Worm (Caenorhabditis elegans) whole organism, L1 larva: ENCODE results near the gene arrd-7.
A peak's percentile ranks its signal among the peaks of the same experiment; 100 is the strongest.

Experiments
- C04F5.9 ChIP-seq: sonication (generic microtip); optimal IDR thresholded peaks from 2 replicates; lab custom pipeline; 2016; ENCODE audit warnings: missing genetic modification characterization, missing compliant biosample characterization
- C16A3.4 ChIP-seq: fragments of 150-350 bp; optimal IDR thresholded peaks from 2 replicates; lab custom pipeline; 2014; ENCODE audit warnings: missing biosample characterization, missing genetic modification characterization
- C34B4.2 ChIP-seq: sonication (generic microtip); optimal IDR thresholded peaks from 2 replicates; lab custom pipeline; 2017; ENCODE audit warnings: mild to moderate bottlenecking, missing genetic modification characterization, missing compliant biosample characterization
- F16B12.6 ChIP-seq: fragments of 150-350 bp; optimal IDR thresholded peaks from 2 replicates; lab custom pipeline; 2014; ENCODE audit warnings: missing biosample characterization, missing genetic modification characterization
- aha-1 ChIP-seq: fragments of 150-350 bp; optimal IDR thresholded peaks from 2 replicates; lab custom pipeline; 2014; ENCODE audit warnings: missing biosample characterization, missing genetic modification characterization
- aly-2 ChIP-seq: fragments of 150-350 bp; optimal IDR thresholded peaks from 2 replicates; lab custom pipeline; 2014; ENCODE audit warnings: missing biosample characterization, missing genetic modification characterization
- ama-1 ChIP-seq: fragments of 150-350 bp; optimal IDR thresholded peaks from 2 replicates; lab custom pipeline; 2014
- blmp-1 ChIP-seq: fragments of 150-350 bp; optimal IDR thresholded peaks from 2 replicates; lab custom pipeline; 2014; ENCODE audit warnings: missing biosample characterization, missing genetic modification characterization
- ceh-63 ChIP-seq: fragments of 200-800 bp; sonication (Bioruptor generic); optimal IDR thresholded peaks from 2 replicates; lab custom pipeline; 2018; ENCODE audit warnings: mild to moderate bottlenecking, missing genetic modification characterization, missing compliant biosample characterization
- ceh-88 ChIP-seq: fragments of 200-800 bp; sonication (Bioruptor generic); IDR thresholded peaks from 2 replicates; pipeline ENCODE4 v1.3.6; 2022; ENCODE audit warnings: missing genetic modification characterization, missing compliant biosample characterization
- ceh-90 ChIP-seq: sonication (generic microtip); optimal IDR thresholded peaks from 2 replicates; lab custom pipeline; 2016; ENCODE audit warnings: missing genetic modification characterization, missing compliant biosample characterization
- dpl-1 ChIP-seq, 3 experiments: fragments of 150-350 bp in 2 of 3; sonication (generic microtip) in 1 of 3; optimal IDR thresholded peaks; 2 replicates each; lab custom pipeline; 2014 to 2017; ENCODE audit warnings: missing biosample characterization in 3 of 3, missing genetic modification characterization in 3 of 3, missing genetic modification reagents in 3 of 3
- dsc-1 ChIP-seq: sonication (generic microtip); optimal IDR thresholded peaks from 2 replicates; lab custom pipeline; 2016; ENCODE audit warnings: mild to moderate bottlenecking, missing genetic modification characterization, missing compliant biosample characterization
- efl-3 ChIP-seq: fragments of 200-800 bp; sonication (Bioruptor generic); optimal IDR thresholded peaks from 2 replicates; lab custom pipeline; 2018; ENCODE audit warnings: mild to moderate bottlenecking, missing genetic modification characterization, missing compliant biosample characterization
- egl-13 ChIP-seq: sonication (generic microtip); optimal IDR thresholded peaks from 2 replicates; lab custom pipeline; 2016; ENCODE audit warnings: missing genotype, missing genetic modification reagents, missing genetic modification characterization, missing compliant biosample characterization
- elt-2 ChIP-seq: sonication (generic microtip); optimal IDR thresholded peaks from 2 replicates; lab custom pipeline; 2016; ENCODE audit warnings: missing genetic modification characterization, mild to moderate bottlenecking, inconsistent platforms, missing compliant biosample characterization, missing genetic modification reagents
- fkh-4 ChIP-seq: sonication (generic microtip); optimal IDR thresholded peaks from 2 replicates; lab custom pipeline; 2016; ENCODE audit warnings: missing compliant biosample characterization, missing genetic modification characterization, borderline replicate concordance
- fkh-8 ChIP-seq: sonication (generic microtip); optimal IDR thresholded peaks from 2 replicates; lab custom pipeline; 2016; ENCODE audit warnings: mild to moderate bottlenecking, missing genetic modification characterization, missing compliant biosample characterization
- fos-1 ChIP-seq: fragments of 150-350 bp; optimal IDR thresholded peaks from 2 replicates; lab custom pipeline; 2014; ENCODE audit warnings: missing biosample characterization, missing genetic modification characterization
- grh-1 ChIP-seq: fragments of 200-800 bp; sonication (Bioruptor generic); IDR thresholded peaks from 2 replicates; pipeline ENCODE4 v1.3.6; 2022; ENCODE audit warnings: missing genetic modification reagents, missing genetic modification characterization, missing compliant biosample characterization
- hlh-17 ChIP-seq: fragments of 200-800 bp; sonication (Bioruptor generic); optimal IDR thresholded peaks from 2 replicates; lab custom pipeline; 2018; ENCODE audit warnings: missing genetic modification characterization, mild to moderate bottlenecking, missing compliant biosample characterization, moderate library complexity, borderline replicate concordance
- hlh-4 ChIP-seq: sonication (generic microtip); optimal IDR thresholded peaks from 2 replicates; lab custom pipeline; 2016; ENCODE audit warnings: mild to moderate bottlenecking, missing genetic modification characterization, missing compliant biosample characterization
- hpl-2 ChIP-seq: fragments of 150-350 bp; optimal IDR thresholded peaks from 2 replicates; lab custom pipeline; 2014; ENCODE audit warnings: missing biosample characterization, missing genetic modification reagents, missing genetic modification characterization
- isw-1 ChIP-seq: fragments of 200-800 bp; sonication (Bioruptor generic); IDR thresholded peaks from 2 replicates; pipeline ENCODE4 v1.3.6; 2022; ENCODE audit warnings: missing genetic modification characterization, missing compliant biosample characterization
- lin-13 ChIP-seq: fragments of 150-350 bp; optimal IDR thresholded peaks from 2 replicates; lab custom pipeline; 2014; ENCODE audit warnings: missing biosample characterization, missing genetic modification reagents, missing genetic modification characterization
- lin-35 ChIP-seq, 2 experiments: fragments of 150-350 bp; optimal IDR thresholded peaks; 2 replicates each; lab custom pipeline; 2014; ENCODE audit warnings: missing biosample characterization in 2 of 2, missing genetic modification characterization in 2 of 2, missing genetic modification reagents in 2 of 2
- lin-39 ChIP-seq: fragments of 150-350 bp; optimal IDR thresholded peaks from 2 replicates; lab custom pipeline; 2014; ENCODE audit warnings: missing biosample characterization, missing genetic modification reagents, missing genetic modification characterization
- lsy-2 ChIP-seq, 2 experiments: fragments of 150-350 bp; optimal IDR thresholded peaks; 2 replicates each; lab custom pipeline; 2014; ENCODE audit warnings: missing biosample characterization in 2 of 2, missing genetic modification characterization in 2 of 2
- mdl-1 ChIP-seq, 2 experiments: fragments of 150-350 bp; optimal IDR thresholded peaks; 2 replicates each; lab custom pipeline; 2014 to 2017; ENCODE audit warnings: missing biosample characterization in 2 of 2, missing genetic modification characterization in 2 of 2, inconsistent platforms in 1 of 2
- nhr-19 ChIP-seq: fragments of 200-800 bp; sonication (Bioruptor generic); conservative IDR thresholded peaks from 2 replicates; pipeline ENCODE4 v1.3.6; 2022; ENCODE audit warnings: missing genetic modification characterization, missing compliant biosample characterization
- nhr-20 ChIP-seq: sonication (generic microtip); optimal IDR thresholded peaks from 2 replicates; lab custom pipeline; 2016; ENCODE audit warnings: mild to moderate bottlenecking, missing genetic modification characterization, missing compliant biosample characterization
- nhr-47 ChIP-seq: sonication (generic microtip); optimal IDR thresholded peaks from 2 replicates; lab custom pipeline; 2016; ENCODE audit warnings: mild to moderate bottlenecking, missing genetic modification characterization, moderate library complexity, missing compliant biosample characterization
- nhr-71 ChIP-seq: sonication (generic microtip); optimal IDR thresholded peaks from 2 replicates; lab custom pipeline; 2016; ENCODE audit warnings: mild to moderate bottlenecking, missing genetic modification characterization, moderate library complexity, missing compliant biosample characterization
- nhr-76 ChIP-seq: sonication (generic microtip); optimal IDR thresholded peaks from 2 replicates; lab custom pipeline; 2017; ENCODE audit warnings: missing biosample characterization, missing genetic modification characterization
- nhr-84 ChIP-seq: sonication (generic microtip); optimal IDR thresholded peaks from 2 replicates; lab custom pipeline; 2017; ENCODE audit warnings: missing biosample characterization, missing genetic modification characterization
- nhr-85 ChIP-seq: sonication (generic microtip); peaks from one replicate; lab custom pipeline; 2016; ENCODE audit warnings: missing genetic modification characterization, inconsistent platforms, missing compliant biosample characterization
- pag-3 ChIP-seq: sonication (generic microtip); optimal IDR thresholded peaks from 2 replicates; lab custom pipeline; 2017; ENCODE audit warnings: missing genetic modification characterization, mild to moderate bottlenecking, missing compliant biosample characterization, antibody characterized with exemption, borderline replicate concordance; ENCODE audit not compliant: insufficient read depth
- pqm-1 ChIP-seq: sonication (generic microtip); optimal IDR thresholded peaks from 3 replicates; lab custom pipeline; 2017; ENCODE audit warnings: missing biosample characterization, missing genetic modification characterization
- rnt-1 ChIP-seq: sonication (generic microtip); optimal IDR thresholded peaks from 2 replicates; lab custom pipeline; 2016; ENCODE audit warnings: mild to moderate bottlenecking, missing genetic modification characterization, moderate library complexity, missing compliant biosample characterization
- skn-1 ChIP-seq: fragments of 150-350 bp; optimal IDR thresholded peaks from 2 replicates; lab custom pipeline; 2014; ENCODE audit warnings: missing biosample characterization, missing genetic modification characterization
- snpc-4 ChIP-seq: fragments of 150-350 bp; optimal IDR thresholded peaks from 2 replicates; lab custom pipeline; 2014; ENCODE audit warnings: missing biosample characterization, missing genetic modification characterization
- snu-23 ChIP-seq: sonication (generic microtip); optimal IDR thresholded peaks from 2 replicates; lab custom pipeline; 2016; ENCODE audit warnings: missing genetic modification characterization, missing compliant biosample characterization
- sptf-1 ChIP-seq: fragments of 150-350 bp; optimal IDR thresholded peaks from 2 replicates; lab custom pipeline; 2014; ENCODE audit warnings: missing biosample characterization, missing genetic modification characterization
- sup-37 ChIP-seq: fragments of 200-800 bp; sonication (Bioruptor generic); optimal IDR thresholded peaks from 2 replicates; lab custom pipeline; 2018; ENCODE audit warnings: mild to moderate bottlenecking, missing genetic modification characterization, missing compliant biosample characterization
- unc-30 ChIP-seq: sonication (generic microtip); optimal IDR thresholded peaks from 2 replicates; lab custom pipeline; 2017; ENCODE audit warnings: missing biosample characterization, missing genetic modification characterization
- unc-62 ChIP-seq: fragments of 150-350 bp; optimal IDR thresholded peaks from 2 replicates; lab custom pipeline; 2014; ENCODE audit warnings: missing biosample characterization, missing genetic modification reagents, missing genetic modification characterization
- xbp-1 ChIP-seq: sonication (generic microtip); optimal IDR thresholded peaks from 2 replicates; lab custom pipeline; 2016; ENCODE audit warnings: missing genetic modification characterization, missing compliant biosample characterization
- zip-4 ChIP-seq: fragments of 200-800 bp; sonication (Bioruptor generic); optimal IDR thresholded peaks from 2 replicates; lab custom pipeline; 2018; ENCODE audit warnings: mild to moderate bottlenecking, missing genetic modification characterization, moderate library complexity, missing compliant biosample characterization
- ztf-11 ChIP-seq, 2 experiments: sonication (generic microtip); optimal IDR thresholded peaks; 2 replicates each; lab custom pipeline; 2016 to 2017; ENCODE audit warnings: missing genetic modification characterization in 2 of 2, missing biosample characterization in 1 of 2, missing compliant biosample characterization in 1 of 2
- ztf-4 ChIP-seq: fragments of 150-350 bp; optimal IDR thresholded peaks from 2 replicates; lab custom pipeline; 2014; ENCODE audit warnings: missing biosample characterization, missing genetic modification characterization

arrd-7 gene

ce11 chrII:12095022-12095421 lies 32.6 kb upstream of the arrd-7 start (continued):
- TF ChIP-seq sptf-1 (tag; lab: Kevin White, UChicago): no peak
- TF ChIP-seq aha-1 (tag; lab: Kevin White, UChicago): no peak
- no peak for TF ChIP-seq lin-39 (tag; lab: Kevin White, UChicago)
- TF ChIP-seq egl-13: no peak
- TF ChIP-seq unc-30 (tag; lab: Kevin White, UChicago): no peak
- TF ChIP-seq nhr-20 (tag; lab: Kevin White, UChicago): peak; percentile 5
- no peak for TF ChIP-seq ceh-90 (tag; lab: Kevin White, UChicago)
- TF ChIP-seq snpc-4: no peak
- TF ChIP-seq ama-1 (lab: Kevin White, UChicago): peak; percentile 27
- TF ChIP-seq lin-35 (GFP tag; optimal IDR thresholded peaks at IDR 0.05; lab: Kevin White, UChicago): no peak
- TF ChIP-seq fkh-8 (tag; lab: Kevin White, UChicago): no peak
- TF ChIP-seq nhr-84 (tag; lab: Kevin White, UChicago): no peak
- no peak for TF ChIP-seq unc-62 (GFP tag; lab: Kevin White, UChicago)
- TF ChIP-seq lin-13: no peak
- no peak for TF ChIP-seq hpl-2
- TF ChIP-seq dpl-1 (GFP tag; optimal IDR thresholded peaks at IDR 0.05; lab: Kevin White, UChicago): peak in 1 of 3 experiments; percentile 10
- peak; percentile 78 for TF ChIP-seq skn-1 (tag; lab: Kevin White, UChicago)
- TF ChIP-seq C04F5.9 (tag; lab: Kevin White, UChicago): no peak
- TF ChIP-seq xbp-1 (tag; lab: Kevin White, UChicago): no peak
- peak; percentile 92 for TF ChIP-seq blmp-1 (tag; lab: Kevin White, UChicago)
- TF ChIP-seq ceh-88 (GFP tag; lab: Robert Waterston, UW): no peak
- TF ChIP-seq nhr-47 (tag; lab: Kevin White, UChicago): peak; percentile 13
- no peak for TF ChIP-seq ztf-11 (tag; optimal IDR thresholded peaks at IDR 0.05; lab: Kevin White, UChicago)
- no peak for TF ChIP-seq elt-2
- TF ChIP-seq nhr-19 (GFP tag; lab: Robert Waterston, UW): no peak
- TF ChIP-seq pag-3 (tag; lab: Kevin White, UChicago): no peak
- no peak for TF ChIP-seq C16A3.4 (tag; lab: Kevin White, UChicago)
- no peak for TF ChIP-seq C34B4.2
- no peak for TF ChIP-seq ceh-63 (GFP tag; lab: Kevin White, UChicago)
- TF ChIP-seq mdl-1 (tag; optimal IDR thresholded peaks at IDR 0.05; lab: Kevin White, UChicago): no peak
- TF ChIP-seq zip-4: no peak
- no peak for TF ChIP-seq F16B12.6 (tag; lab: Kevin White, UChicago)
- TF ChIP-seq grh-1: no peak
- TF ChIP-seq nhr-76 (tag; lab: Kevin White, UChicago): no peak
- TF ChIP-seq pqm-1: no peak
- TF ChIP-seq isw-1 (GFP tag; lab: Robert Waterston, UW): no peak
- TF ChIP-seq rnt-1 (tag; lab: Kevin White, UChicago): no peak
- TF ChIP-seq hlh-4 (tag; lab: Kevin White, UChicago): no peak
- no peak for TF ChIP-seq ztf-4 (tag; lab: Kevin White, UChicago)
- no peak for TF ChIP-seq aly-2
- TF ChIP-seq nhr-71 (tag; lab: Kevin White, UChicago): peak; percentile 31
- TF ChIP-seq fos-1: no peak
- TF ChIP-seq sup-37: peak; percentile 5
- TF ChIP-seq fkh-4: no peak
- TF ChIP-seq nhr-85 (tag; lab: Kevin White, UChicago): peak; percentile 70
- TF ChIP-seq efl-3: no peak
- TF ChIP-seq lsy-2 (tag; optimal IDR thresholded peaks at IDR 0.05; lab: Kevin White, UChicago): peak; percentile 14 to 39
- TF ChIP-seq hlh-17: no peak
- TF ChIP-seq snu-23 (GFP tag; lab: Kevin White, UChicago): peak; percentile 18
- no peak for TF ChIP-seq dsc-1
